Worm (Caenorhabditis elegans) whole organism, late embryonic: ENCODE results near the gene sdz-5.

Experiments
- K02D7.2 ChIP-seq: sonication (generic microtip); optimal IDR thresholded peaks from 2 replicates; lab custom pipeline; 2017; ENCODE audit warnings: mild to moderate bottlenecking, missing genetic modification characterization, missing compliant biosample characterization
- Y22D7AL.16 ChIP-seq: sonication (generic microtip); optimal IDR thresholded peaks from 2 replicates; lab custom pipeline; 2016; ENCODE audit warnings: missing genetic modification characterization, missing compliant biosample characterization
- ahr-1 ChIP-seq: sonication (generic microtip); optimal IDR thresholded peaks from 2 replicates; lab custom pipeline; 2016; ENCODE audit warnings: missing genetic modification characterization, missing compliant biosample characterization
- ama-1 ChIP-seq: fragments of 150-350 bp; optimal IDR thresholded peaks from 2 replicates; lab custom pipeline; 2014
- ceh-30 ChIP-seq: fragments of 150-350 bp; optimal IDR thresholded peaks from 2 replicates; lab custom pipeline; 2014; ENCODE audit warnings: missing biosample characterization, missing genetic modification characterization
- ceh-34 ChIP-seq: sonication (generic microtip); optimal IDR thresholded peaks from 2 replicates; lab custom pipeline; 2016; ENCODE audit warnings: mild to moderate bottlenecking, missing genetic modification characterization, missing compliant biosample characterization
- ceh-48 ChIP-seq: sonication (generic microtip); optimal IDR thresholded peaks from 2 replicates; lab custom pipeline; 2016; ENCODE audit warnings: missing genetic modification characterization, inconsistent platforms, missing compliant biosample characterization
- ceh-6 ChIP-seq: fragments of 200-800 bp; sonication (Bioruptor generic); optimal IDR thresholded peaks from 2 replicates; lab custom pipeline; 2018; ENCODE audit warnings: mild to moderate bottlenecking, missing genetic modification characterization, missing compliant biosample characterization
- ceh-9 ChIP-seq: sonication (generic microtip); optimal IDR thresholded peaks from 2 replicates; lab custom pipeline; 2016; ENCODE audit warnings: mild to moderate bottlenecking, missing genetic modification characterization, inconsistent platforms, missing compliant biosample characterization
- che-1 ChIP-seq: sonication (generic microtip); optimal IDR thresholded peaks from 2 replicates; lab custom pipeline; 2016; ENCODE audit warnings: mild to moderate bottlenecking, missing genetic modification characterization, missing compliant biosample characterization
- dmd-4 ChIP-seq: sonication (generic microtip); optimal IDR thresholded peaks from 2 replicates; lab custom pipeline; 2016; ENCODE audit warnings: borderline replicate concordance, missing genetic modification characterization, missing compliant biosample characterization
- ets-4 ChIP-seq: sonication (generic microtip); optimal IDR thresholded peaks from 2 replicates; lab custom pipeline; 2016; ENCODE audit warnings: missing genetic modification characterization, missing compliant biosample characterization
- eyg-1 ChIP-seq: sonication (generic microtip); optimal IDR thresholded peaks from 2 replicates; lab custom pipeline; 2016; ENCODE audit warnings: missing genotype, missing genetic modification characterization, missing compliant biosample characterization
- gmeb-2 ChIP-seq: sonication (generic microtip); optimal IDR thresholded peaks from 2 replicates; lab custom pipeline; 2016; ENCODE audit warnings: missing genetic modification characterization, inconsistent platforms, missing compliant biosample characterization
- hlh-30 ChIP-seq: sonication (generic microtip); optimal IDR thresholded peaks from 2 replicates; lab custom pipeline; 2017; ENCODE audit warnings: antibody characterized with exemption, missing genetic modification characterization, missing compliant biosample characterization; ENCODE audit not compliant: insufficient read depth
- hlh-8 ChIP-seq: sonication (generic microtip); optimal IDR thresholded peaks from 2 replicates; lab custom pipeline; 2016; ENCODE audit warnings: missing genotype, missing genetic modification characterization, missing compliant biosample characterization
- madf-2 ChIP-seq: sonication (generic microtip); optimal IDR thresholded peaks from 2 replicates; lab custom pipeline; 2017; ENCODE audit warnings: missing genetic modification characterization, missing compliant biosample characterization
- mec-3 ChIP-seq: sonication (generic microtip); optimal IDR thresholded peaks from 2 replicates; lab custom pipeline; 2016; ENCODE audit warnings: borderline replicate concordance, missing genetic modification characterization, missing compliant biosample characterization
- nfya-1 ChIP-seq: sonication (generic microtip); optimal IDR thresholded peaks from 2 replicates; lab custom pipeline; 2017; ENCODE audit warnings: missing genetic modification characterization, mild to moderate bottlenecking, missing compliant biosample characterization, antibody characterized with exemption, moderate library complexity
- nhr-232 ChIP-seq: sonication (generic microtip); optimal IDR thresholded peaks from 2 replicates; lab custom pipeline; 2016; ENCODE audit warnings: missing genetic modification characterization, missing compliant biosample characterization
- npax-4 ChIP-seq: sonication (generic microtip); optimal IDR thresholded peaks from 2 replicates; lab custom pipeline; 2016; ENCODE audit warnings: missing genetic modification characterization, missing compliant biosample characterization
- odd-2 ChIP-seq: sonication (generic microtip); optimal IDR thresholded peaks from 2 replicates; lab custom pipeline; 2017; ENCODE audit warnings: antibody characterized with exemption, mild to moderate bottlenecking, missing genetic modification characterization, missing compliant biosample characterization
- pat-9 ChIP-seq: fragments of 200-800 bp; sonication (Bioruptor generic); optimal IDR thresholded peaks from 2 replicates; lab custom pipeline; 2018; ENCODE audit warnings: mild to moderate bottlenecking, missing genetic modification characterization, moderate library complexity, missing compliant biosample characterization
- pax-1 ChIP-seq: fragments of 150-350 bp; optimal IDR thresholded peaks from 2 replicates; lab custom pipeline; 2014; ENCODE audit warnings: missing biosample characterization, missing genetic modification characterization
- pha-2 ChIP-seq: sonication (generic microtip); optimal IDR thresholded peaks from 2 replicates; lab custom pipeline; 2017; ENCODE audit warnings: mild to moderate bottlenecking, missing genetic modification characterization, missing compliant biosample characterization
- pqm-1 ChIP-seq: sonication (generic microtip); optimal IDR thresholded peaks from 2 replicates; lab custom pipeline; 2016; ENCODE audit warnings: missing genetic modification characterization, missing compliant biosample characterization
- pros-1 ChIP-seq: fragments of 150-350 bp; optimal IDR thresholded peaks from 2 replicates; lab custom pipeline; 2014; ENCODE audit warnings: missing biosample characterization, missing genetic modification reagents, missing genetic modification characterization
- sdc-2 ChIP-seq: sonication (generic microtip); optimal IDR thresholded peaks from 2 replicates; lab custom pipeline; 2016; ENCODE audit warnings: missing genotype, missing genetic modification characterization, missing compliant biosample characterization
- sox-2 ChIP-seq: fragments of 200-800 bp; sonication (Bioruptor generic); IDR thresholded peaks from 2 replicates; pipeline ENCODE4 v1.3.6; 2022; ENCODE audit warnings: missing genetic modification reagents, missing genetic modification characterization, missing compliant biosample characterization
- unc-3 ChIP-seq, 2 experiments: fragments of 200-800 bp in 1 of 2; sonication (Bioruptor generic) in 1 of 2; sonication (generic microtip) in 1 of 2; conservative IDR thresholded peaks in 1 of 2; optimal IDR thresholded peaks in 1 of 2; 2 replicates each; pipeline versions ENCODE4 v1.3.6 to Lab custom; 2016 to 2022; ENCODE audit warnings: missing compliant biosample characterization in 2 of 2, missing genetic modification characterization in 2 of 2, missing genetic modification reagents in 1 of 2
- unc-42 ChIP-seq: sonication (generic microtip); optimal IDR thresholded peaks from 2 replicates; lab custom pipeline; 2016; ENCODE audit warnings: missing genotype, missing genetic modification characterization, missing compliant biosample characterization
- unc-86 ChIP-seq: sonication (generic microtip); optimal IDR thresholded peaks from 2 replicates; lab custom pipeline; 2016; ENCODE audit warnings: missing genetic modification characterization, missing compliant biosample characterization
- zip-5 ChIP-seq: sonication (generic microtip); optimal IDR thresholded peaks from 2 replicates; lab custom pipeline; 2016; ENCODE audit warnings: missing genetic modification characterization, missing compliant biosample characterization
- ztf-16 ChIP-seq: sonication (generic microtip); optimal IDR thresholded peaks from 2 replicates; lab custom pipeline; 2017; ENCODE audit warnings: missing genetic modification characterization, missing compliant biosample characterization

sdz-5 gene

DNA sequence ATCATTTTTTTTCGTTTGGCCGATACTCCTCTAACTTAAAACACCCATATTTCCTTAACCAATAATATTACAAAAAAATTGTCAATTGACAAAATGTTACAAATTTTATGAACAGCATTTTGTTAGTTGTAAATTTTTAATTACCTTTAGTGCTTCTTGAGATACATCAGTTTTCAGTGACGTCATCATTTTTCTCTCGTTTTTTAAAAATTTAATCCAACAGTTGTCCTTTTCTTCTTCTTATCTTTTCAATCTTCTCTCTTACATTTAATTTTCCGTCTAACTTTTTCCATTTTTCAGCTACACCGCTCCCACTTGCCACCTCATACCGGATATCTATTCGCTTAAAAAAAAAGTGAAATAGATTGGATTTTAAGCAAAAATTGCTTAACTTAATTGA, 11.8 kb upstream of the sdz-5 start, which contains the start of gene lido-8:
TSS of gene lido-8 (plus strand) at position 301 of the 400 bp plus-strand sequence.
- TF ChIP-seq dmd-4, result no peak
- no peak for TF ChIP-seq ceh-9 (tag; lab: Kevin White, UChicago)
- TF ChIP-seq unc-3 (GFP tag; conservative IDR thresholded peaks at IDR 0.05; lab: Robert Waterston, UW), result no peak
- no peak for TF ChIP-seq unc-3 (tag; optimal IDR thresholded peaks at IDR 0.05; lab: Kevin White, UChicago)
- no peak for TF ChIP-seq unc-42 (tag; lab: Kevin White, UChicago)
- TF ChIP-seq pha-2, result no peak
- TF ChIP-seq che-1 (tag; lab: Kevin White, UChicago), result no peak
- no peak for TF ChIP-seq ceh-34 (tag; lab: Kevin White, UChicago)
- no peak for TF ChIP-seq ceh-30
- no peak for TF ChIP-seq mec-3 (tag; lab: Kevin White, UChicago)
- TF ChIP-seq zip-5 (tag; lab: Kevin White, UChicago), result no peak
- TF ChIP-seq nhr-232 (tag; lab: Kevin White, UChicago), result no peak
- no peak for TF ChIP-seq npax-4 (tag; lab: Kevin White, UChicago)
- TF ChIP-seq pax-1 (tag; lab: Kevin White, UChicago), result no peak
- TF ChIP-seq K02D7.2 (tag; lab: Kevin White, UChicago), result no peak

DNA sequence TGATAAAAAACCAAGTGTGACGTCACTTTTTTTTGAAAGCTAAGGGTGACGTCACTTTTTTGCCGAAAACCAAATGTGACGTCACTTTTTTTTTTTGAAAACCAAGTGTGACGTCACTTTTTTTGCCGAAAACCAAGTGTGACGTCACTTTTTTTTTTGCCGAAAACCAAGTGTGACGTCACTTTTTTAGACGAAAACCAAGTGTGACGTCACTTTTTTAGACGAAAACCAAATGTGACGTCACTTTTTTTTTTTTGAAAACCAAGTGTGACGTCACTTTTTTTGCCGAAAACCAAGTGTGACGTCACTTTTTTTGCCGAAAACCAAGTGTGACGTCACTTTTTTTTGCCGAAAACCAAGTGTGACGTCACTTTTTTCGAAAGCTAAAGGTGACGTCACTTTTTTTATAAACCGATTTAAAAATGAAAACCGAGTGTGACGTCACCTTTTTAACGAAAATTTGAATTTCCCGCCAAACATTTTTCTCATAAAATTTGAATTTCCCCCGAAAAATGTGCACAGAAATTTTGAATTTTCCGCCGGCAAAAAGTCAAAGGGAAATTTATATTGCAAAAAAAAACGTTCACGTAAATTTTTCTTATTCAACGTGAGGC, 10.6 kb upstream of the sdz-5 start:
- TF ChIP-seq hlh-30 (tag; lab: Kevin White, UChicago) (no peak), ets-4 (tag; lab: Kevin White, UChicago) (no peak), ceh-48 (no peak), pros-1 (tag; lab: Kevin White, UChicago) (no peak), dmd-4 (no peak), eyg-1 (no peak), Y22D7AL.16 (tag; lab: Kevin White, UChicago) (no peak), hlh-8 (tag; lab: Kevin White, UChicago) (no peak), sox-2 (GFP tag; lab: Robert Waterston, UW) (no peak), ztf-16 (tag; lab: Kevin White, UChicago) (no peak), mec-3 (tag; lab: Kevin White, UChicago) (no peak), odd-2 (tag; lab: Kevin White, UChicago) (no peak), pax-1 (tag; lab: Kevin White, UChicago) (no peak), pqm-1 (tag; lab: Kevin White, UChicago) (no peak), ceh-9 (tag; lab: Kevin White, UChicago) (no peak), ceh-6 (GFP tag; lab: Kevin White, UChicago) (no peak)

DNA sequence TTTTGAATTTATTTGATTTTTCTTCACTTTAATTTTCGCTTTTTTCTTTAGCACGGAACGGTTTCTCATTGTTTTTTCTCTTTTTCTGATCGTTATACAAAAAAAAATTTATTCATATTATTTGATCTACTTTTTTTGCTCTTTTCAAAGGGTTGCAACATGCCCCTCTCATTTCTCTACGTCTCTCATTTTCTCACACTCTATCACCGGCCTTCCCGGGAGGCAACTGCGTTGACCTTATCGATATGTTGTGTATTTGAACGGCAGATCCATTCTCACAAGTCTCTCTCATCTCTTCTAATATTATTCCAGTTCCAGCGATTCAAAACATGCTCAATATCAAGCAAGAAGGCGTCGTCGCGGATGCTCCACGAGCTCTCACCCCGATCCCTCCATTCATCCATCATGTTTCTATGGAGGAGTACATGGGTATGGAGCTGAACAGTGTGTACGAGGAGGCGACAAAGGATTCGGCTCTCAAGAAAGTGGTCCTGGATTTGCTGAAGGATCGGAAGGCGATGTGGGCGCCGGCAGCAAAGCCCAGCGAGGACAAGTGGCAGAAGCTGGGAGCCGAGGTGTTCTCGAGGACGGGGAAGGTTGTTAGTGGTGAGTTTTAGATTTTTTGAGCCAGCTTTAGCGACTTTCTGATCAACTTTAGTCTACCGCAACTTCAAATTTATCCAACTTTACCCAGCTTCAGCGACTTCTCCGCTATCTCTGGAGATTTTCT, 7.8 kb upstream of the sdz-5 start, which contains the start of gene lido-9:
TSS of gene lido-9 (plus strand) at position 234 of the 730 bp plus-strand sequence.
- TF ChIP-seq sdc-2 (tag; lab: Kevin White, UChicago), result no peak
- TF ChIP-seq ama-1, result peak; percentile 90

DNA sequence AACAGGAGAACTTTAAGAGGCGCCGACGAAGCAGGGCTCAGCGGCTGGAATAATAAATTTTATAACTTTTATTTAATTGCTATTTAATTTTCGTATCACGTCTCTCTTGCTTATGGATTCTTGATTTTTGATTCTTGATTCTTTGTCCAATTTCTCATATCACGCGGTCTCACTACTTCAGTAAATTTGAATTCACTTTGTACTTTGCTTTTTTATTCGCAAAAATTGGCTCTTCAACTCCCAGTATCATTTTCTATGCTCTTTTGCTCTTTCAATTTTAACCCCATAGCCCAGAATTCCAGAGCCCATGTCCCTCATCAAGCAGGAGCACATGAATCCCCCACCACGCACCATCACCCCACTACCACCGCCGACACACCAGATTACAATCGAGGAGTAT, 6.3 kb upstream of the sdz-5 start, which contains the start of gene lido-10:
TSS of gene lido-10 (plus strand) at position 301 of the 400 bp plus-strand sequence.
- TF ChIP-seq madf-2 (tag; lab: Kevin White, UChicago) (no peak), gmeb-2 (no peak), unc-86 (tag; lab: Kevin White, UChicago) (no peak), ets-4 (tag; lab: Kevin White, UChicago) (no peak), pat-9 (tag; lab: Kevin White, UChicago) (no peak), sox-2 (GFP tag; lab: Robert Waterston, UW) (no peak), ztf-16 (tag; lab: Kevin White, UChicago) (no peak), ahr-1 (tag; lab: Kevin White, UChicago) (no peak), nfya-1 (tag; lab: Kevin White, UChicago) (no peak)
